Fruit fly (Drosophila melanogaster) whole organism, embryonic: ENCODE data around the gene ct.
A peak's percentile ranks its signal among the peaks of the same experiment; 100 is the strongest.

Experiments used
- B-H1 ChIP-seq: fragments of 200-800 bp; sonication (Bioruptor generic); IDR thresholded peaks from 3 replicates; pipeline ENCODE4 v1.3.6; 2022; ENCODE audit warnings: missing biosample characterization, missing genetic modification characterization
- CG10209 ChIP-seq: fragments of 200-800 bp; sonication (Bioruptor generic); optimal IDR thresholded peaks from 3 replicates; lab custom pipeline; 2017; ENCODE audit warnings: missing biosample characterization, mild to moderate bottlenecking, missing genetic modification characterization, missing genetic modification reagents
- CG10267 ChIP-seq: fragments of 200-800 bp; sonication (Bioruptor generic); optimal IDR thresholded peaks from 2 replicates; lab custom pipeline; 2018; ENCODE audit warnings: missing biosample characterization, mild to moderate bottlenecking, missing genetic modification characterization, moderate library complexity
- CG10979 ChIP-seq: fragments of 200-800 bp; sonication (Bioruptor generic); optimal IDR thresholded peaks from 2 replicates; lab custom pipeline; 2018; ENCODE audit warnings: missing biosample characterization, mild to moderate bottlenecking, missing genetic modification characterization, moderate library complexity
- CG12299 ChIP-seq: fragments of 200-800 bp; sonication (Bioruptor generic); optimal IDR thresholded peaks from 2 replicates; lab custom pipeline; 2018; ENCODE audit warnings: missing biosample characterization, mild to moderate bottlenecking, missing genetic modification characterization
- CG12391 ChIP-seq: fragments of 200-800 bp; sonication (Bioruptor generic); optimal IDR thresholded peaks from 3 replicates; lab custom pipeline; 2018; ENCODE audit warnings: missing biosample characterization, mild to moderate bottlenecking, missing genetic modification characterization, moderate library complexity
- CG15601 ChIP-seq: fragments of 200-800 bp; sonication (Bioruptor generic); optimal IDR thresholded peaks from 3 replicates; lab custom pipeline; 2019; ENCODE audit warnings: missing biosample characterization, mild to moderate bottlenecking, missing genetic modification characterization, moderate library complexity
- CG17186 ChIP-seq: fragments of 200-800 bp; sonication (Bioruptor generic); optimal IDR thresholded peaks from 3 replicates; lab custom pipeline; 2017; ENCODE audit warnings: missing biosample characterization, missing genetic modification reagents, missing genetic modification characterization
- CG17328 ChIP-seq: fragments of 200-800 bp; sonication (Bioruptor generic); IDR thresholded peaks from 2 replicates; pipeline ENCODE4 v1.3.6; 2022; ENCODE audit warnings: missing biosample characterization, missing genetic modification characterization
- CG18619 ChIP-seq: fragments of 200-800 bp; sonication (Bioruptor generic); optimal IDR thresholded peaks from 3 replicates; lab custom pipeline; 2017; ENCODE audit warnings: missing biosample characterization, mild to moderate bottlenecking, missing genetic modification characterization
- CG2875 ChIP-seq: fragments of 200-800 bp; sonication (Bioruptor generic); optimal IDR thresholded peaks from 2 replicates; lab custom pipeline; 2017; ENCODE audit warnings: missing biosample characterization, mild to moderate bottlenecking, missing genetic modification characterization, missing genetic modification reagents
- CG2889 ChIP-seq: fragments of 200-800 bp; sonication (Bioruptor generic); IDR thresholded peaks from 3 replicates; pipeline ENCODE4 v1.3.6; 2022; ENCODE audit warnings: missing biosample characterization, missing genetic modification characterization
- CG30431 ChIP-seq: fragments of 200-800 bp; sonication (Bioruptor generic); optimal IDR thresholded peaks from 2 replicates; lab custom pipeline; 2017; ENCODE audit warnings: missing biosample characterization, missing genetic modification characterization
- CG31441 ChIP-seq: fragments of 200-800 bp; sonication (Bioruptor generic); IDR thresholded peaks from 2 replicates; pipeline ENCODE4 v1.3.6; 2022; ENCODE audit warnings: missing biosample characterization, missing genetic modification characterization
- CG4854 ChIP-seq: fragments of 200-800 bp; sonication (Bioruptor generic); optimal IDR thresholded peaks from 2 replicates; lab custom pipeline; 2016; ENCODE audit warnings: missing biosample characterization, missing genetic modification characterization, inconsistent platforms
- CG5245 ChIP-seq: fragments of 200-800 bp; sonication (Bioruptor generic); optimal IDR thresholded peaks from 3 replicates; lab custom pipeline; 2016; ENCODE audit warnings: missing biosample characterization, missing genetic modification characterization
- CG6689 ChIP-seq: fragments of 200-800 bp; sonication (Bioruptor generic); IDR thresholded peaks from 2 replicates; pipeline ENCODE4 v1.3.6; 2022; ENCODE audit warnings: missing biosample characterization, missing genetic modification characterization
- CG8290 ChIP-seq, 3 experiments: fragments of 200-800 bp; sonication (Bioruptor generic); optimal IDR thresholded peaks; 2 replicates each; lab custom pipeline; 2016 to 2019; ENCODE audit warnings: missing biosample characterization in 3 of 3, missing genetic modification characterization in 3 of 3, mild to moderate bottlenecking in 2 of 3, moderate library complexity in 1 of 3
- CkIIα-i1 ChIP-seq: fragments of 200-800 bp; sonication (Bioruptor generic); IDR thresholded peaks from 2 replicates; pipeline ENCODE4 v1.3.6; 2022; ENCODE audit warnings: missing biosample characterization, missing genetic modification characterization
- Dbx ChIP-seq: fragments of 200-800 bp; sonication (Bioruptor generic); IDR thresholded peaks from 3 replicates; pipeline ENCODE4 v1.3.6; 2022; ENCODE audit warnings: missing biosample characterization, missing genetic modification characterization
- Eip74EF ChIP-seq, 2 experiments: fragments of 200-800 bp in 1 of 2; fragments of >200 bp in 1 of 2; sonication (Bioruptor generic) in 1 of 2; optimal IDR thresholded peaks; 2 replicates each; lab custom pipeline; 2017 to 2019; ENCODE audit warnings: missing biosample characterization in 2 of 2, missing genetic modification characterization in 2 of 2, mild to moderate bottlenecking in 1 of 2, moderate library complexity in 1 of 2
- Fer1 ChIP-seq: fragments of 200-800 bp; sonication (Bioruptor generic); optimal IDR thresholded peaks from 2 replicates; lab custom pipeline; 2017; ENCODE audit warnings: missing biosample characterization, mild to moderate bottlenecking, missing genetic modification characterization
- H15 ChIP-seq: fragments of 200-800 bp; sonication (Bioruptor generic); IDR thresholded peaks from 3 replicates; pipeline ENCODE4 v1.3.6; 2022; ENCODE audit warnings: missing biosample characterization, missing genetic modification characterization
- Hmx ChIP-seq: fragments of 200-800 bp; sonication (Bioruptor generic); optimal IDR thresholded peaks from 2 replicates; lab custom pipeline; 2016; ENCODE audit warnings: missing biosample characterization, missing genetic modification characterization
- Hr78 ChIP-seq, 2 experiments: fragments of 200-800 bp in 1 of 2; fragments of >200 bp in 1 of 2; sonication (Bioruptor generic) in 1 of 2; optimal IDR thresholded peaks; 2 replicates each; lab custom pipeline; 2017 to 2019; ENCODE audit warnings: missing biosample characterization in 2 of 2, missing genetic modification characterization in 2 of 2, mild to moderate bottlenecking in 1 of 2, moderate library complexity in 1 of 2
- Lhr ChIP-seq: fragments of 200-800 bp; sonication (Bioruptor generic); optimal IDR thresholded peaks from 3 replicates; lab custom pipeline; 2017; ENCODE audit warnings: mild to moderate bottlenecking, missing biosample characterization, missing genetic modification reagents, missing genetic modification characterization
- Lim3 ChIP-seq: fragments of 200-800 bp; sonication (Bioruptor generic); IDR thresholded peaks from 2 replicates; pipeline ENCODE4 v1.3.6; 2022; ENCODE audit warnings: missing biosample characterization, missing genetic modification characterization
- Meics ChIP-seq: fragments of 200-800 bp; sonication (Bioruptor generic); optimal IDR thresholded peaks from 2 replicates; lab custom pipeline; 2017; ENCODE audit warnings: missing biosample characterization, mild to moderate bottlenecking, missing genetic modification characterization
- Mrtf ChIP-seq: fragments of 200-800 bp; sonication (Bioruptor generic); IDR thresholded peaks from 3 replicates; pipeline ENCODE4 v1.3.6; 2022; ENCODE audit warnings: missing biosample characterization, missing genetic modification characterization
- NFAT ChIP-seq: fragments of 200-800 bp; sonication (Bioruptor generic); IDR thresholded peaks from 2 replicates; pipeline ENCODE4 v1.3.6; 2022; ENCODE audit warnings: missing biosample characterization, missing genetic modification characterization
- Nf-YB ChIP-seq: fragments of 200-800 bp; sonication (Bioruptor generic); optimal IDR thresholded peaks from 3 replicates; lab custom pipeline; 2019; ENCODE audit warnings: missing biosample characterization, mild to moderate bottlenecking, missing genetic modification characterization, moderate library complexity
- Ssrp ChIP-seq: fragments of 200-800 bp; sonication (Bioruptor generic); optimal IDR thresholded peaks from 2 replicates; lab custom pipeline; 2018; ENCODE audit warnings: missing biosample characterization, mild to moderate bottlenecking, missing genetic modification characterization, moderate library complexity
- Stat92E ChIP-seq, 3 experiments: fragments of >200 bp in 2 of 3; fragments of 200-800 bp in 1 of 3; sonication (Bioruptor generic) in 1 of 3; optimal IDR thresholded peaks; 2 replicates each; lab custom pipeline; 2017 to 2019; ENCODE audit warnings: missing biosample characterization in 3 of 3, missing genetic modification characterization in 3 of 3, mild to moderate bottlenecking in 1 of 3, moderate library complexity in 1 of 3
- aop ChIP-seq: fragments of 200-800 bp; sonication (Bioruptor generic); IDR thresholded peaks from 2 replicates; pipeline ENCODE4 v1.3.6; 2022; ENCODE audit warnings: missing biosample characterization, missing genetic modification characterization
- bsh ChIP-seq, 2 experiments: fragments of 200-800 bp; sonication (Bioruptor generic); optimal IDR thresholded peaks; 2 replicates each; lab custom pipeline; 2017 to 2018; ENCODE audit warnings: mild to moderate bottlenecking in 2 of 2, missing biosample characterization in 2 of 2, missing genetic modification characterization in 2 of 2, moderate library complexity in 1 of 2
- croc ChIP-seq: fragments of 200-800 bp; sonication (Bioruptor generic); conservative IDR thresholded peaks from 3 replicates; pipeline ENCODE4 v1.3.6; 2022; ENCODE audit warnings: missing biosample characterization, missing genetic modification characterization
- crp ChIP-seq, 2 experiments: fragments of 200-800 bp; sonication (Bioruptor generic); optimal IDR thresholded peaks; 2 replicates in 1 of 2; 3 replicates in 1 of 2; lab custom pipeline; 2017; ENCODE audit warnings: missing biosample characterization in 2 of 2, missing genetic modification characterization in 2 of 2, mild to moderate bottlenecking in 1 of 2, moderate library complexity in 1 of 2
- gem ChIP-seq: fragments of 200-800 bp; sonication (Bioruptor generic); optimal IDR thresholded peaks from 2 replicates; lab custom pipeline; 2019; ENCODE audit warnings: missing biosample characterization, mild to moderate bottlenecking, missing genetic modification characterization, moderate library complexity
- jing ChIP-seq: fragments of 200-800 bp; sonication (Bioruptor generic); optimal IDR thresholded peaks from 2 replicates; lab custom pipeline; 2018; ENCODE audit warnings: missing biosample characterization, mild to moderate bottlenecking, missing genetic modification characterization
- jumu ChIP-seq: fragments of 200-800 bp; sonication (Bioruptor generic); optimal IDR thresholded peaks from 3 replicates; lab custom pipeline; 2016; ENCODE audit warnings: missing biosample characterization, missing genetic modification characterization
- kah ChIP-seq: fragments of 200-800 bp; sonication (Bioruptor generic); optimal IDR thresholded peaks from 2 replicates; lab custom pipeline; 2018; ENCODE audit warnings: missing biosample characterization, mild to moderate bottlenecking, missing genetic modification characterization
- kni ChIP-seq: fragments of 200-800 bp; sonication (Bioruptor generic); optimal IDR thresholded peaks from 3 replicates; lab custom pipeline; 2017; ENCODE audit warnings: mild to moderate bottlenecking, missing biosample characterization, missing genetic modification reagents, missing genetic modification characterization
- maf-S ChIP-seq: fragments of 200-800 bp; sonication (Bioruptor generic); optimal IDR thresholded peaks from 2 replicates; lab custom pipeline; 2016; ENCODE audit warnings: missing biosample characterization, missing genetic modification characterization
- seq ChIP-seq: fragments of 200-800 bp; sonication (Bioruptor generic); IDR thresholded peaks from 2 replicates; pipeline ENCODE4 v1.3.6; 2022; ENCODE audit warnings: missing biosample characterization, missing genetic modification characterization
- sna ChIP-seq: fragments of 200-800 bp; sonication (Bioruptor generic); IDR thresholded peaks from 2 replicates; pipeline ENCODE4 v1.3.6; 2022; ENCODE audit warnings: missing biosample characterization, missing genetic modification characterization; ENCODE audit not compliant: partially characterized antibody
- zfh2 ChIP-seq: fragments of 200-800 bp; sonication (Bioruptor generic); optimal IDR thresholded peaks from 2 replicates; lab custom pipeline; 2016; ENCODE audit warnings: missing biosample characterization, missing genetic modification characterization

ct gene

DNA sequence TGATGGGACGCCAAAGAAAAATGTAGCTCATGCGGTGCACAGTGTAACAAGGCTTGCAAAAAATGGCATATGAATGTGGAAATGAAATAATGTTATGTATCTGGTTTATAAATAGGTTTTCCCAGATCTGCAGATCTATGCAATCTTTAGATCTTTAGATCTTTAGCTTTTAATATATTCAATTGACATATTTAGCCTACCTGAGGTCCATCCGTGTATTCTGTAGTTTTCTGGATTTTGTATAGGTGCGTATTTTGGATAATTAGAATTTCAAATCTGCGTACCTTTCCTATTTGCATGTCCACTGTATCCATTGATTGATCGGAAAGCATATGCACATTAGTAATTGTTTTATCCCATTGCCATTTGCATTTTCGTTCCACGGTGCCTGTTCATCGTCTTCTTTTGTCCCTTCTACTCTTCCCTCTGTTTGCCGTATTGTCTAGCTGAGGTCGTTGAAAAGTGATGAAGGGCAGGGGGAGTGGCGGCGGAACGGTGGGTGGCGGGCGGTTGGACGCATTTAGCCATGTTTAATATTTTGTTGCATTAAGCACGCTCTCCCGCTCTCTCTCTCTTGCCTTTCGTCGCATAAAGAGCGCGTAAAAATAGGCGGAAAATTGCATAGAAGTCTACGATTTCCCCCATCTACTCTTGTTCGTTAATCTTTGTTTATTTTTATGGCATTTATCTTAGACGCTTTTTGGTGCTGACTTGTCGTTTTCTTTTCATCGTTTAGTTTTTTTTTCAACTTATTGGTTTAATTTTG lies 100.9 kb downstream of the ct start, which contains the start of gene CHES-1-like (continued):
- peak; percentile 77 for TF ChIP-seq Dbx
- peak; percentile 32; the same call in 1 of the 2 replicates for TF ChIP-seq CkIIα-i1
- TF ChIP-seq CG17186 (GFP tag; lab: Kevin White, UChicago): peak; percentile 73
- peak; percentile 84 for TF ChIP-seq seq (GFP tag; lab: Robert Waterston, UW)
- peak; percentile 79 for TF ChIP-seq CG5245 (GFP tag; lab: Kevin White, UChicago)
- TF ChIP-seq CG4854 (GFP tag; lab: Kevin White, UChicago): peak; percentile 70
- TF ChIP-seq kah (GFP tag; lab: Kevin White, UChicago): peak; percentile 82
- TF ChIP-seq Fer1 (GFP tag; lab: Kevin White, UChicago): peak; percentile 88
- TF ChIP-seq Ssrp: peak; percentile 90
- peak; percentile 77 for TF ChIP-seq Lhr (GFP tag; lab: Kevin White, UChicago)
- TF ChIP-seq CG17328: peak; percentile 68
- TF ChIP-seq Nf-YB (GFP tag; lab: Kevin White, UChicago): peak; percentile 76
- peak; percentile 91 for TF ChIP-seq CG10979 (tag; lab: Kevin White, UChicago)
- peak; percentile 56 for TF ChIP-seq kni
- TF ChIP-seq H15 (GFP tag; lab: Robert Waterston, UW): peak; percentile 78; the same call in 2 of the 3 replicates
- peak; percentile 87 for TF ChIP-seq zfh2 (GFP tag; lab: Kevin White, UChicago)
- no peak for TF ChIP-seq sna (GFP tag; lab: Robert Waterston, UW)
- peak; percentile 91 for TF ChIP-seq jumu (GFP tag; lab: Kevin White, UChicago)
- peak; percentile 93 for TF ChIP-seq CG10209 (GFP tag; lab: Kevin White, UChicago)
- peak; percentile 79 for TF ChIP-seq CG8290 (GFP tag; optimal IDR thresholded peaks at IDR 0.05; lab: Kevin White, UChicago)
- peak; percentile 24 to 55 for TF ChIP-seq CG8290 (tag; optimal IDR thresholded peaks at IDR 0.05; lab: Kevin White, UChicago)
- peak; percentile 82 for TF ChIP-seq jing (GFP tag; lab: Kevin White, UChicago)
- TF ChIP-seq CG31441 (GFP tag; lab: Robert Waterston, UW): peak; percentile 95
- peak; percentile 89 for TF ChIP-seq CG30431 (GFP tag; lab: Kevin White, UChicago)
- peak; percentile 89 for TF ChIP-seq CG12391 (tag; lab: Kevin White, UChicago)
- peak; percentile 46 for TF ChIP-seq Lim3 (GFP tag; lab: Robert Waterston, UW)
- TF ChIP-seq CG2889 (GFP tag; lab: Robert Waterston, UW): 0 out of 3 replicates have a peak, but pooled peaks have one; percentile 66
- peak in 1 of 2 experiments; percentile 49 for TF ChIP-seq crp (GFP tag; optimal IDR thresholded peaks at IDR 0.05; lab: Kevin White, UChicago)
- TF ChIP-seq CG15601 (tag; lab: Kevin White, UChicago): peak; percentile 84
- peak; percentile 84 for TF ChIP-seq croc
- TF ChIP-seq CG18619 (GFP tag; lab: Kevin White, UChicago): peak; percentile 92
- peak; percentile 84 to 87 for TF ChIP-seq bsh (GFP tag; optimal IDR thresholded peaks at IDR 0.05; lab: Kevin White, UChicago)
- peak; percentile 68 for TF ChIP-seq B-H1 (GFP tag; lab: Robert Waterston, UW)
- TF ChIP-seq CG6689 (GFP tag; lab: Robert Waterston, UW): peak; percentile 86
- TF ChIP-seq CG10267 (tag; lab: Kevin White, UChicago): peak; percentile 82
- TF ChIP-seq maf-S (GFP tag; lab: Kevin White, UChicago): peak; percentile 88
- TF ChIP-seq Mrtf (GFP tag; lab: Robert Waterston, UW): peak; percentile 66; the same call in 2 of the 3 replicates
- TF ChIP-seq Eip74EF (GFP tag; optimal IDR thresholded peaks at IDR 0.05; lab: Kevin White, UChicago): peak in 1 of 2 experiments; percentile 94
- peak; percentile 94 for TF ChIP-seq gem (tag; lab: Kevin White, UChicago)
- peak; percentile 92 for TF ChIP-seq Meics (GFP tag; lab: Kevin White, UChicago)
- 0 out of 2 replicates have a peak, but pooled peaks have one; percentile 40 for TF ChIP-seq aop
- TF ChIP-seq Hmx: peak; percentile 58
- peak; percentile 91 for TF ChIP-seq CG2875
- TF ChIP-seq CG12299 (tag; lab: Kevin White, UChicago): peak; percentile 76
- peak in 2 of 3 experiments; percentile 30 to 55 for TF ChIP-seq Stat92E (GFP tag; optimal IDR thresholded peaks at IDR 0.05; lab: Kevin White, UChicago)
- peak; percentile 47; the same call in 1 of the 2 replicates for TF ChIP-seq NFAT (GFP tag; lab: Robert Waterston, UW)
- peak in 1 of 2 experiments; percentile 91 for TF ChIP-seq Hr78 (GFP tag; optimal IDR thresholded peaks at IDR 0.05; lab: Kevin White, UChicago)
